Worm (Caenorhabditis elegans) whole organism, late embryonic: ENCODE results near the gene B0432.9.

Experiments
- ahr-1 ChIP-seq: sonication (generic microtip); optimal IDR thresholded peaks from 2 replicates; lab custom pipeline; 2016; ENCODE audit warnings: missing genetic modification characterization, missing compliant biosample characterization
- ama-1 ChIP-seq: fragments of 150-350 bp; optimal IDR thresholded peaks from 2 replicates; lab custom pipeline; 2014
- ceh-14 ChIP-seq: sonication (generic microtip); optimal IDR thresholded peaks from 2 replicates; lab custom pipeline; 2016; ENCODE audit warnings: missing genotype, missing genetic modification characterization, missing compliant biosample characterization
- ceh-18 ChIP-seq: sonication (generic microtip); optimal IDR thresholded peaks from 2 replicates; lab custom pipeline; 2016; ENCODE audit warnings: missing genetic modification characterization, missing compliant biosample characterization
- ceh-19 ChIP-seq: fragments of 200-800 bp; sonication (Bioruptor generic); optimal IDR thresholded peaks from 2 replicates; lab custom pipeline; 2018; ENCODE audit warnings: mild to moderate bottlenecking, missing genetic modification characterization, missing compliant biosample characterization
- ceh-22 ChIP-seq: sonication (generic microtip); optimal IDR thresholded peaks from 2 replicates; lab custom pipeline; 2017; ENCODE audit warnings: missing biosample characterization, missing genetic modification characterization
- ceh-31 ChIP-seq: sonication (generic microtip); optimal IDR thresholded peaks from 2 replicates; lab custom pipeline; 2016; ENCODE audit warnings: missing genetic modification characterization, missing compliant biosample characterization
- ceh-34 ChIP-seq: sonication (generic microtip); optimal IDR thresholded peaks from 2 replicates; lab custom pipeline; 2016; ENCODE audit warnings: mild to moderate bottlenecking, missing genetic modification characterization, missing compliant biosample characterization
- ceh-45 ChIP-seq: fragments of 200-800 bp; sonication (Bioruptor generic); IDR thresholded peaks from 2 replicates; pipeline ENCODE4 v1.3.6; 2022; ENCODE audit warnings: missing genetic modification reagents, missing genetic modification characterization, missing compliant biosample characterization
- ceh-48 ChIP-seq: sonication (generic microtip); optimal IDR thresholded peaks from 2 replicates; lab custom pipeline; 2016; ENCODE audit warnings: missing genetic modification characterization, inconsistent platforms, missing compliant biosample characterization
- ceh-9 ChIP-seq: sonication (generic microtip); optimal IDR thresholded peaks from 2 replicates; lab custom pipeline; 2016; ENCODE audit warnings: mild to moderate bottlenecking, missing genetic modification characterization, inconsistent platforms, missing compliant biosample characterization
- dmd-4 ChIP-seq: sonication (generic microtip); optimal IDR thresholded peaks from 2 replicates; lab custom pipeline; 2016; ENCODE audit warnings: borderline replicate concordance, missing genetic modification characterization, missing compliant biosample characterization
- elt-2 ChIP-seq: sonication (generic microtip); optimal IDR thresholded peaks from 2 replicates; lab custom pipeline; 2016; ENCODE audit warnings: missing genetic modification reagents, missing genetic modification characterization, missing compliant biosample characterization
- elt-4 ChIP-seq: sonication (generic microtip); optimal IDR thresholded peaks from 2 replicates; lab custom pipeline; 2016; ENCODE audit warnings: missing genetic modification characterization, missing compliant biosample characterization
- fkh-10 ChIP-seq: fragments of 150-350 bp; optimal IDR thresholded peaks from 2 replicates; lab custom pipeline; 2014; ENCODE audit warnings: missing biosample characterization, missing genetic modification reagents, missing genetic modification characterization
- fkh-6 ChIP-seq: sonication (generic microtip); optimal IDR thresholded peaks from 2 replicates; lab custom pipeline; 2016; ENCODE audit warnings: missing genetic modification characterization, missing compliant biosample characterization
- gmeb-2 ChIP-seq: sonication (generic microtip); optimal IDR thresholded peaks from 2 replicates; lab custom pipeline; 2016; ENCODE audit warnings: missing genetic modification characterization, inconsistent platforms, missing compliant biosample characterization
- hlh-30 ChIP-seq: sonication (generic microtip); optimal IDR thresholded peaks from 2 replicates; lab custom pipeline; 2017; ENCODE audit warnings: antibody characterized with exemption, missing genetic modification characterization, missing compliant biosample characterization; ENCODE audit not compliant: insufficient read depth
- hlh-6 ChIP-seq: sonication (generic microtip); optimal IDR thresholded peaks from 2 replicates; lab custom pipeline; 2016; ENCODE audit warnings: missing genotype, missing genetic modification characterization, missing compliant biosample characterization
- hlh-8 ChIP-seq: sonication (generic microtip); optimal IDR thresholded peaks from 2 replicates; lab custom pipeline; 2016; ENCODE audit warnings: missing genotype, missing genetic modification characterization, missing compliant biosample characterization
- lim-6 ChIP-seq: sonication (generic microtip); optimal IDR thresholded peaks from 2 replicates; lab custom pipeline; 2016; ENCODE audit warnings: missing genetic modification characterization, missing compliant biosample characterization
- lin-11 ChIP-seq: fragments of 200-800 bp; sonication (Bioruptor generic); optimal IDR thresholded peaks from 2 replicates; lab custom pipeline; 2018; ENCODE audit warnings: mild to moderate bottlenecking, missing genetic modification characterization, missing compliant biosample characterization
- nfya-1 ChIP-seq: sonication (generic microtip); optimal IDR thresholded peaks from 2 replicates; lab custom pipeline; 2017; ENCODE audit warnings: missing genetic modification characterization, mild to moderate bottlenecking, missing compliant biosample characterization, antibody characterized with exemption, moderate library complexity
- nhr-11 ChIP-seq: fragments of 150-350 bp; optimal IDR thresholded peaks from 2 replicates; lab custom pipeline; 2014; ENCODE audit warnings: missing biosample characterization, missing genetic modification characterization
- nhr-232 ChIP-seq: sonication (generic microtip); optimal IDR thresholded peaks from 2 replicates; lab custom pipeline; 2016; ENCODE audit warnings: missing genetic modification characterization, missing compliant biosample characterization
- npax-4 ChIP-seq: sonication (generic microtip); optimal IDR thresholded peaks from 2 replicates; lab custom pipeline; 2016; ENCODE audit warnings: missing genetic modification characterization, missing compliant biosample characterization
- pha-4 ChIP-seq: fragments of 150-350 bp; optimal IDR thresholded peaks from 2 replicates; lab custom pipeline; 2018; ENCODE audit warnings: missing biosample characterization, missing genetic modification reagents, missing genetic modification characterization
- pqm-1 ChIP-seq: sonication (generic microtip); optimal IDR thresholded peaks from 2 replicates; lab custom pipeline; 2016; ENCODE audit warnings: missing genetic modification characterization, missing compliant biosample characterization
- ref-2 ChIP-seq: sonication (generic microtip); optimal IDR thresholded peaks from 2 replicates; lab custom pipeline; 2016; ENCODE audit warnings: missing genetic modification characterization, missing compliant biosample characterization
- rnt-1 ChIP-seq: sonication (generic microtip); optimal IDR thresholded peaks from 2 replicates; lab custom pipeline; 2016; ENCODE audit warnings: missing genetic modification characterization, missing compliant biosample characterization
- sdc-2 ChIP-seq: sonication (generic microtip); optimal IDR thresholded peaks from 2 replicates; lab custom pipeline; 2016; ENCODE audit warnings: missing genotype, missing genetic modification characterization, missing compliant biosample characterization
- sox-2 ChIP-seq: fragments of 200-800 bp; sonication (Bioruptor generic); IDR thresholded peaks from 2 replicates; pipeline ENCODE4 v1.3.6; 2022; ENCODE audit warnings: missing genetic modification reagents, missing genetic modification characterization, missing compliant biosample characterization
- tbx-2 ChIP-seq: sonication (generic microtip); optimal IDR thresholded peaks from 2 replicates; lab custom pipeline; 2016; ENCODE audit warnings: missing genetic modification characterization, missing compliant biosample characterization
- tbx-7 ChIP-seq: sonication (generic microtip); optimal IDR thresholded peaks from 2 replicates; lab custom pipeline; 2016; ENCODE audit warnings: missing genotype, missing genetic modification characterization, missing compliant biosample characterization
- ttx-3 ChIP-seq: sonication (generic microtip); optimal IDR thresholded peaks from 2 replicates; lab custom pipeline; 2016; ENCODE audit warnings: missing genetic modification reagents, missing genetic modification characterization, missing compliant biosample characterization
- unc-3 ChIP-seq, 2 experiments: fragments of 200-800 bp in 1 of 2; sonication (Bioruptor generic) in 1 of 2; sonication (generic microtip) in 1 of 2; conservative IDR thresholded peaks in 1 of 2; optimal IDR thresholded peaks in 1 of 2; 2 replicates each; pipeline versions ENCODE4 v1.3.6 to Lab custom; 2016 to 2022; ENCODE audit warnings: missing compliant biosample characterization in 2 of 2, missing genetic modification characterization in 2 of 2, missing genetic modification reagents in 1 of 2
- unc-42 ChIP-seq: sonication (generic microtip); optimal IDR thresholded peaks from 2 replicates; lab custom pipeline; 2016; ENCODE audit warnings: missing genotype, missing genetic modification characterization, missing compliant biosample characterization

B0432.9 gene

ce11 chrII:283594-283993 is at the start of gene B0432.9:
Gene B0432.9, minus strand, starts transcription at chrII:283694.
- TF ChIP-seq ceh-14 (tag; lab: Kevin White, UChicago), result no peak
- no peak for TF ChIP-seq lim-6

ce11 chrII:332419-332818 is 48.9 kb upstream of the B0432.9 start, which contains the start of gene cbn-1:
Gene cbn-1, minus strand, starts transcription at chrII:332519.
- TF ChIP-seq ama-1 (no peak), ceh-19 (GFP tag; lab: Kevin White, UChicago) (no peak), hlh-30 (no peak), ceh-22 (no peak), nhr-11 (tag; lab: Kevin White, UChicago) (no peak), ttx-3 (no peak), hlh-8 (tag; lab: Kevin White, UChicago) (no peak), elt-4 (tag; lab: Kevin White, UChicago) (no peak), ceh-18 (tag; lab: Kevin White, UChicago) (no peak), npax-4 (tag; lab: Kevin White, UChicago) (no peak), ceh-14 (tag; lab: Kevin White, UChicago) (no peak), rnt-1 (tag; lab: Kevin White, UChicago) (no peak), ceh-9 (no peak)

ce11 chrII:325639-326350 is 42.3 kb upstream of the B0432.9 start, which contains the start of gene sgcb-1:
Gene sgcb-1, plus strand, starts transcription at chrII:326300.
- TF ChIP-seq elt-2 (tag; lab: Kevin White, UChicago) (no peak), hlh-6 (tag; lab: Kevin White, UChicago) (no peak), ceh-34 (tag; lab: Kevin White, UChicago) (no peak), pha-4 (tag; lab: Kevin White, UChicago) (no peak)
- TF ChIP-seq, all 69 proteins: peak for 0

DNA sequence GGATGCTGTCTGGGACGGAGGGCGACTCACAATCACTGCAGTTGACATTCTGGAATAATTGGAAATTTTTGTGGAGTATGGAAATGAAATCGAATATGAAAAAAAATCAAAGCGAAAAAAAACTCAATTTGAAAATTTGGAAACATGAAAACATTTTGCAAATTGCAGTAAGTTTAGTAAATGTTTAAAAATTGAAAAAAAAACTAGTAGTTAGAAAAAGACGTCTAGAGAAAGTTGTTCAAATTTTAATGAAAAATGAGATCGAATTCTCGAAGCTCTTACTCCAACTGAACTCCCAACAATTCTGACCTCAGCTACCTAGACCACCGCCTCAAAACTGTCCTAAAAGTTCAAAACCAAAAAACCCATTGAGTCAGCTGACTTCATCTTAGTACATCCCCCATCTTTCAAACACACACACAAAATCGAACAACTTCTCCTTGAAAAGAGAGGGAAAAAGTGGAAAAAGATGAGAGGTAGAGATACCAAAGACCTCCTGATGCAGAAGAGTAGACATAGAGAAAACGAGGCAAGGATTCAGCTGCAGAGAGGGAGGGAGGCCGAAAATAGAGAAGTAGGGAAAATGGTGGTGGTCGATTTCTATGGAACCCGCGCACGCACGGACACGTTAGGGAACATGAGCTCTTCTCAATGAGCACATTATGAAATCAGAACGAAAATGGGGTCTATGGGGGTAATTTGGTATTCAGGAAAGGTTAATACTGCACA is 39.7 kb upstream of the B0432.9 start, which contains the start of gene K01A2.10:
Gene K01A2.10, minus strand, starts transcription at position 51 of the 729 bp plus-strand sequence.
- TF ChIP-seq nfya-1 (tag; lab: Kevin White, UChicago) (peak; percentile 56), tbx-2 (tag; lab: Kevin White, UChicago) (peak; percentile 23), ceh-31 (peak; percentile 47), ceh-48 (no peak), sdc-2 (peak; percentile 12), sox-2 (GFP tag; lab: Robert Waterston, UW) (no peak), unc-42 (tag; lab: Kevin White, UChicago) (peak; percentile 54), hlh-6 (tag; lab: Kevin White, UChicago) (peak; percentile 21), hlh-30 (peak; percentile 63)

ce11 chrII:321183-321582 is 37.7 kb upstream of the B0432.9 start:
- no peak for TF ChIP-seq nhr-232 (tag; lab: Kevin White, UChicago)
- TF ChIP-seq ceh-22, result no peak
- TF ChIP-seq ref-2, result no peak
- TF ChIP-seq tbx-2 (tag; lab: Kevin White, UChicago), result no peak
- TF ChIP-seq fkh-6 (tag; lab: Kevin White, UChicago), result no peak
- TF ChIP-seq dmd-4 (tag; lab: Kevin White, UChicago), result no peak
- TF ChIP-seq pqm-1 (tag; lab: Kevin White, UChicago), result no peak
- TF ChIP-seq gmeb-2 (tag; lab: Kevin White, UChicago), result no peak
- TF ChIP-seq unc-3 (GFP tag; conservative IDR thresholded peaks at IDR 0.05; lab: Robert Waterston, UW), result no peak
- TF ChIP-seq unc-3 (tag; optimal IDR thresholded peaks at IDR 0.05; lab: Kevin White, UChicago), result no peak
- no peak for TF ChIP-seq fkh-10 (GFP tag; lab: Kevin White, UChicago)
- no peak for TF ChIP-seq tbx-7 (tag; lab: Kevin White, UChicago)
- no peak for TF ChIP-seq ahr-1 (tag; lab: Kevin White, UChicago)
- TF ChIP-seq nfya-1 (tag; lab: Kevin White, UChicago), result no peak
- no peak for TF ChIP-seq lin-11 (tag; lab: Kevin White, UChicago)
- TF ChIP-seq ceh-45 (GFP tag; lab: Robert Waterston, UW), result no peak
